Fruit fly (Drosophila melanogaster) whole organism, wandering third instar larva: ENCODE results near the gene mldr.
A peak's percentile ranks its signal among the peaks of the same experiment; 100 is the strongest.

Source experiments
- Abd-B ChIP-seq: fragments of >200 bp; optimal IDR thresholded peaks from 2 replicates; lab custom pipeline; 2017; ENCODE audit warnings: missing biosample characterization, missing genetic modification characterization
- CG32264 ChIP-seq: fragments of 200-800 bp; sonication (Bioruptor generic); optimal IDR thresholded peaks from 2 replicates; lab custom pipeline; 2016; ENCODE audit warnings: missing biosample characterization, missing genetic modification characterization
- CG9705 ChIP-seq: fragments of 200-800 bp; sonication (Bioruptor generic); optimal IDR thresholded peaks from 2 replicates; lab custom pipeline; 2018; ENCODE audit warnings: missing biosample characterization, mild to moderate bottlenecking, missing genetic modification characterization
- Dfd ChIP-seq: fragments of >200 bp; optimal IDR thresholded peaks from 2 replicates; lab custom pipeline; 2017; ENCODE audit warnings: missing biosample characterization, missing genetic modification characterization
- Dif ChIP-seq: fragments of 200-275, 200-300 bp; sonication (Bioruptor generic); optimal IDR thresholded peaks from 2 replicates; lab custom pipeline; 2018; ENCODE audit warnings: missing biosample characterization, missing genetic modification characterization; ENCODE audit not compliant: partially characterized antibody
- GATAd ChIP-seq: sonication (Bioruptor generic); optimal IDR thresholded peaks from 2 replicates; lab custom pipeline; 2016; ENCODE audit warnings: missing biosample characterization, missing genetic modification characterization
- HLH106 ChIP-seq: fragments of 200-800 bp; optimal IDR thresholded peaks from 3 replicates; lab custom pipeline; 2019; ENCODE audit warnings: missing biosample characterization, mild to moderate bottlenecking, missing genetic modification characterization, moderate library complexity
- Hnf4 ChIP-seq: fragments of 200-800 bp; sonication (Bioruptor generic); optimal IDR thresholded peaks from 2 replicates; lab custom pipeline; 2016; ENCODE audit warnings: missing biosample characterization, mild to moderate bottlenecking, missing genetic modification characterization
- Hr78 ChIP-seq: fragments of >200 bp; optimal IDR thresholded peaks from 2 replicates; lab custom pipeline; 2017; ENCODE audit warnings: missing biosample characterization, missing genetic modification characterization
- Hr83 ChIP-seq: fragments of 200-300 bp; sonication (Bioruptor generic); optimal IDR thresholded peaks from 2 replicates; lab custom pipeline; 2016; ENCODE audit warnings: missing biosample characterization, mild to moderate bottlenecking, missing genetic modification characterization, moderate library complexity; ENCODE audit not compliant: poor library complexity, severe bottlenecking
- Jra ChIP-seq: sonication (Bioruptor generic); optimal IDR thresholded peaks from 2 replicates; lab custom pipeline; 2016; ENCODE audit warnings: missing biosample characterization, missing genetic modification characterization
- N ChIP-seq: fragments of >200 bp; optimal IDR thresholded peaks from 2 replicates; lab custom pipeline; 2018; ENCODE audit warnings: missing biosample characterization, missing external identifiers, missing genetic modification characterization
- OdsH ChIP-seq: fragments of 200-800 bp; sonication (Bioruptor generic); optimal IDR thresholded peaks from 2 replicates; lab custom pipeline; 2016; ENCODE audit warnings: missing biosample characterization, mild to moderate bottlenecking, missing genetic modification characterization
- Rel ChIP-seq, 2 experiments: fragments of 200-800 bp; sonication (Bioruptor generic) in 1 of 2; optimal IDR thresholded peaks; 2 replicates in 1 of 2; 3 replicates in 1 of 2; lab custom pipeline; 2016 to 2019; ENCODE audit warnings: mild to moderate bottlenecking in 2 of 2, missing biosample characterization in 2 of 2, missing genetic modification characterization in 2 of 2, moderate library complexity in 1 of 2
- Sp1 ChIP-seq: fragments of 200-800 bp; sonication (Bioruptor generic); optimal IDR thresholded peaks from 3 replicates; lab custom pipeline; 2019; ENCODE audit warnings: missing biosample characterization, mild to moderate bottlenecking, missing genetic modification characterization, moderate library complexity
- Vsx2 ChIP-seq: fragments of 200-300, 225-300 bp; sonication (Bioruptor generic); optimal IDR thresholded peaks from 2 replicates; lab custom pipeline; 2018; ENCODE audit warnings: missing biosample characterization, missing genetic modification characterization; ENCODE audit not compliant: partially characterized antibody
- br ChIP-seq: fragments of 200-800 bp; sonication (Bioruptor generic); optimal IDR thresholded peaks from 2 replicates; lab custom pipeline; 2016; ENCODE audit warnings: missing biosample characterization, missing genetic modification characterization
- brk ChIP-seq: fragments of 200-800 bp; sonication (Bioruptor generic); optimal IDR thresholded peaks from 2 replicates; lab custom pipeline; 2016; ENCODE audit warnings: missing biosample characterization, mild to moderate bottlenecking, missing genetic modification characterization
- dsf ChIP-seq: sonication (Bioruptor generic); optimal IDR thresholded peaks from 2 replicates; lab custom pipeline; 2016; ENCODE audit warnings: missing biosample characterization, missing genetic modification characterization, borderline replicate concordance
- ey ChIP-seq: fragments of 200-800 bp; sonication (Bioruptor generic); optimal IDR thresholded peaks from 2 replicates; lab custom pipeline; 2016; ENCODE audit warnings: missing biosample characterization, missing genetic modification characterization
- foxo ChIP-seq, 2 experiments: fragments of 200-800 bp; sonication (Bioruptor generic); optimal IDR thresholded peaks; 2 replicates in 1 of 2; 3 replicates in 1 of 2; lab custom pipeline; 2016 to 2017; ENCODE audit warnings: missing biosample characterization in 2 of 2, missing genetic modification characterization in 2 of 2
- fru ChIP-seq: fragments of 200-800 bp; sonication (Bioruptor generic); optimal IDR thresholded peaks from 3 replicates; lab custom pipeline; 2016; ENCODE audit warnings: missing biosample characterization, mild to moderate bottlenecking, missing genetic modification characterization
- h ChIP-seq: fragments of 200-800 bp; sonication (Bioruptor generic); optimal IDR thresholded peaks from 3 replicates; lab custom pipeline; 2016; ENCODE audit warnings: missing biosample characterization, mild to moderate bottlenecking, missing genetic modification characterization
- psq ChIP-seq: fragments of 200-800 bp; sonication (Bioruptor generic); optimal IDR thresholded peaks from 3 replicates; lab custom pipeline; 2017; ENCODE audit warnings: missing biosample characterization, mild to moderate bottlenecking, missing genetic modification characterization, moderate library complexity
- rgr ChIP-seq: fragments of 200-800 bp; sonication (Bioruptor generic); optimal IDR thresholded peaks from 3 replicates; lab custom pipeline; 2016; ENCODE audit warnings: missing biosample characterization, mild to moderate bottlenecking, missing genetic modification characterization
- sage ChIP-seq: fragments of 200-800 bp; sonication (Bioruptor generic); optimal IDR thresholded peaks from 2 replicates; lab custom pipeline; 2016; ENCODE audit warnings: missing biosample characterization, mild to moderate bottlenecking, missing genetic modification characterization
- sv ChIP-seq: fragments of 200-800 bp; sonication (Bioruptor generic); optimal IDR thresholded peaks from 3 replicates; lab custom pipeline; 2016; ENCODE audit warnings: missing biosample characterization, missing genetic modification characterization
- usp ChIP-seq: fragments of >200 bp; optimal IDR thresholded peaks from 2 replicates; lab custom pipeline; 2017; ENCODE audit warnings: missing biosample characterization, missing genetic modification characterization
- woc ChIP-seq: sonication (Bioruptor generic); optimal IDR thresholded peaks from 2 replicates; lab custom pipeline; 2016; ENCODE audit warnings: missing biosample characterization, mild to moderate bottlenecking, missing genetic modification characterization

The mldr gene

dm6 chrX:6255414-6255915, 35.6 kb upstream of the mldr start, which contains the start of the genes Rbcn-3A and Spx:
Gene Rbcn-3A, minus strand, starts transcription at chrX:6255487.
Gene Spx, plus strand, starts transcription at chrX:6255822.
- peak; percentile 23 for TF ChIP-seq OdsH (GFP tag; lab: Kevin White, UChicago)
- peak; percentile 8 for TF ChIP-seq woc (GFP tag; lab: Kevin White, UChicago)
- TF ChIP-seq usp (GFP tag; lab: Kevin White, UChicago): no peak
- no peak for TF ChIP-seq CG32264
- TF ChIP-seq Vsx2 (GFP tag; lab: Kevin White, UChicago): no peak
- TF ChIP-seq dsf: no peak
- TF ChIP-seq fru (GFP tag; lab: Kevin White, UChicago): peak; percentile 30
- TF ChIP-seq Hnf4 (GFP tag; lab: Kevin White, UChicago): no peak
- TF ChIP-seq foxo (GFP tag; optimal IDR thresholded peaks at IDR 0.05; lab: Kevin White, UChicago): peak in 1 of 2 experiments; percentile 42
- peak; percentile 32 for TF ChIP-seq HLH106 (tag; lab: Kevin White, UChicago)
- TF ChIP-seq Hr78 (GFP tag; lab: Kevin White, UChicago): no peak
- TF ChIP-seq GATAd (GFP tag; lab: Kevin White, UChicago): no peak
- TF ChIP-seq br (GFP tag; lab: Kevin White, UChicago): no peak
- TF ChIP-seq psq (GFP tag; lab: Kevin White, UChicago): peak; percentile 37
- no peak for TF ChIP-seq sage (GFP tag; lab: Kevin White, UChicago)
- TF ChIP-seq sv (GFP tag; lab: Kevin White, UChicago): peak; percentile 11
- TF ChIP-seq Jra (GFP tag; lab: Kevin White, UChicago): peak; percentile 56
- TF ChIP-seq Abd-B (GFP tag; lab: Kevin White, UChicago): no peak
- peak; percentile 44 for TF ChIP-seq Sp1 (GFP tag; lab: Kevin White, UChicago)

- no peak for TF ChIP-seq Sp1 (GFP tag; lab: Kevin White, UChicago)
These were observed 31.4 kb upstream of the mldr start for dm6 chrX:6259696-6260095.

dm6 chrX:6260900-6261299, 30.2 kb upstream of the mldr start, which contains the start of gene Josd:
Gene Josd, plus strand, starts transcription at chrX:6261169.
- TF ChIP-seq foxo (GFP tag; optimal IDR thresholded peaks at IDR 0.05; lab: Kevin White, UChicago) (peak in 1 of 2 experiments; percentile 11), Hnf4 (GFP tag; lab: Kevin White, UChicago) (peak; percentile 10), psq (GFP tag; lab: Kevin White, UChicago) (no peak), brk (no peak), ey (GFP tag; lab: Kevin White, UChicago) (no peak), Rel (GFP tag; optimal IDR thresholded peaks at IDR 0.05; lab: Kevin White, UChicago) (no peak), Rel (tag; optimal IDR thresholded peaks at IDR 0.05; lab: Kevin White, UChicago) (peak; percentile 67), woc (GFP tag; lab: Kevin White, UChicago) (peak; percentile 36), CG9705 (no peak), Hr83 (GFP tag; lab: Kevin White, UChicago) (peak; percentile 24), rgr (GFP tag; lab: Kevin White, UChicago) (peak; percentile 11), h (peak; percentile 17), N (GFP tag; lab: Kevin White, UChicago) (no peak)

- no peak for TF ChIP-seq sage (GFP tag; lab: Kevin White, UChicago)
- TF ChIP-seq sv (GFP tag; lab: Kevin White, UChicago): peak; percentile 36
- TF ChIP-seq, all 38 proteins: peak for 1
These were observed 27.4 kb upstream of the mldr start for dm6 chrX:6263614-6264130.

dm6 chrX:6264456-6264855, 26.6 kb upstream of the mldr start:
- no peak for TF ChIP-seq usp (GFP tag; lab: Kevin White, UChicago)
- no peak for TF ChIP-seq br (GFP tag; lab: Kevin White, UChicago)
- TF ChIP-seq Dfd (GFP tag; lab: Kevin White, UChicago): no peak
- no peak for TF ChIP-seq rgr (GFP tag; lab: Kevin White, UChicago)
- TF ChIP-seq Hr78 (GFP tag; lab: Kevin White, UChicago): no peak
- TF ChIP-seq ey (GFP tag; lab: Kevin White, UChicago): no peak
- TF ChIP-seq foxo (GFP tag; optimal IDR thresholded peaks at IDR 0.05; lab: Kevin White, UChicago): no peak
- no peak for TF ChIP-seq OdsH (GFP tag; lab: Kevin White, UChicago)
- no peak for TF ChIP-seq Hr83 (GFP tag; lab: Kevin White, UChicago)
- TF ChIP-seq Dif (GFP tag; lab: Kevin White, UChicago): no peak
